Worm (Caenorhabditis elegans) whole organism, early embryonic: ENCODE results near the gene mel-32.

Experiments
- B0310.2 ChIP-seq: sonication (generic microtip); optimal IDR thresholded peaks from 2 replicates; lab custom pipeline; 2016; ENCODE audit warnings: mild to moderate bottlenecking, missing genetic modification characterization, missing compliant biosample characterization
- F13C5.2 ChIP-seq: sonication (generic microtip); optimal IDR thresholded peaks from 2 replicates; lab custom pipeline; 2017; ENCODE audit warnings: mild to moderate bottlenecking, missing genetic modification characterization, inconsistent platforms, missing compliant biosample characterization
- aly-1 ChIP-seq: sonication (generic microtip); optimal IDR thresholded peaks from 2 replicates; lab custom pipeline; 2016; ENCODE audit warnings: missing genetic modification characterization, missing compliant biosample characterization
- ama-1 ChIP-seq: fragments of 150-350 bp; optimal IDR thresholded peaks from 2 replicates; lab custom pipeline; 2014
- ceh-13 ChIP-seq: fragments of 200-800 bp; sonication (Bioruptor generic); optimal IDR thresholded peaks from 2 replicates; lab custom pipeline; 2018; ENCODE audit warnings: mild to moderate bottlenecking, missing genetic modification characterization, missing compliant biosample characterization
- ceh-36 ChIP-seq: sonication (generic microtip); optimal IDR thresholded peaks from 2 replicates; lab custom pipeline; 2016; ENCODE audit warnings: missing genetic modification characterization, inconsistent platforms, missing compliant biosample characterization
- ets-7 ChIP-seq: sonication (generic microtip); optimal IDR thresholded peaks from 2 replicates; lab custom pipeline; 2016; ENCODE audit warnings: missing genotype, missing genetic modification characterization, missing compliant biosample characterization
- flt-1 ChIP-seq: fragments of 200-800 bp; sonication (Bioruptor generic); IDR thresholded peaks from 2 replicates; pipeline ENCODE4 v1.3.6; 2022; ENCODE audit warnings: missing genetic modification characterization, missing compliant biosample characterization
- hmbx-1 ChIP-seq: sonication (generic microtip); optimal IDR thresholded peaks from 2 replicates; lab custom pipeline; 2016; ENCODE audit warnings: mild to moderate bottlenecking, missing genetic modification characterization, missing compliant biosample characterization
- hmg-4 ChIP-seq: fragments of 200-800 bp; sonication (Bioruptor generic); optimal IDR thresholded peaks from 2 replicates; lab custom pipeline; 2018; ENCODE audit warnings: mild to moderate bottlenecking, missing genetic modification characterization, missing compliant biosample characterization
- hnd-1 ChIP-seq: sonication (generic microtip); optimal IDR thresholded peaks from 2 replicates; lab custom pipeline; 2016; ENCODE audit warnings: missing genetic modification characterization, missing compliant biosample characterization
- pes-1 ChIP-seq: fragments of 200-800 bp; sonication (Bioruptor generic); IDR thresholded peaks from 2 replicates; pipeline ENCODE4 v1.3.6; 2022; ENCODE audit warnings: missing genetic modification reagents, missing genetic modification characterization, missing compliant biosample characterization
- scrt-1 ChIP-seq: fragments of 200-800 bp; sonication (Bioruptor generic); IDR thresholded peaks from 2 replicates; pipeline ENCODE4 v1.3.6; 2022; ENCODE audit warnings: missing genetic modification characterization, missing compliant biosample characterization
- sea-1 ChIP-seq: fragments of 200-800 bp; sonication (Bioruptor generic); conservative IDR thresholded peaks from 2 replicates; pipeline ENCODE4 v1.3.6; 2022; ENCODE audit warnings: missing genetic modification characterization, missing compliant biosample characterization
- tbx-11 ChIP-seq: fragments of 200-800 bp; sonication (Bioruptor generic); IDR thresholded peaks from 2 replicates; pipeline ENCODE4 v1.3.6; 2022; ENCODE audit warnings: missing genetic modification characterization, missing compliant biosample characterization
- tbx-37 ChIP-seq: fragments of 200-800 bp; sonication (Bioruptor generic); conservative IDR thresholded peaks from 2 replicates; pipeline ENCODE4 v1.3.6; 2022; ENCODE audit warnings: missing genetic modification reagents, missing genetic modification characterization, missing compliant biosample characterization
- tra-4 ChIP-seq: sonication (generic microtip); optimal IDR thresholded peaks from 2 replicates; lab custom pipeline; 2017; ENCODE audit warnings: missing genetic modification characterization, missing compliant biosample characterization

mel-32 gene

DNA sequence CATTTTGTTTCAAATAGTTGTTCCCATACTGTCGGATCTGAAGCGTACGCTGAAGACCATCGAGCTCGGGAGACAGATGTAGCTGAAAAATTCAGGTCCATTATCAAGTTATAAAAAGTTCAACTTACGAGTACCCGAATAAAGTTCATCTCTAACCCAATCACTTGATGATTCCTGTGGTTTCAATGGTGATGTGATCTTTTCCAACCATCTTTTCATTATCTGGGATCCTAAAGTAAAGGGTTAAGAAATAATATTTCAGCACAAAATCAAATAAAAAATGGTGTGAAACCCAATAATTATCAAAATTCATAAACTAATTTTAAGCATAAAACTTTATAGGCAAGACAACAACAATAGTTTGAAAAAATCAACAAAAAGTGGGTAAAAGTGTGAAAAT is 15.6 kb downstream of the mel-32 start, which contains the start of gene C05D11.8:
Gene C05D11.8, minus strand, starts transcription at position 101 of the 400 bp plus-strand sequence.
- TF ChIP-seq ceh-36: no peak
- no peak for TF ChIP-seq B0310.2 (tag; lab: Kevin White, UChicago)
- TF ChIP-seq scrt-1 (GFP tag; lab: Robert Waterston, UW): no peak
- TF ChIP-seq F13C5.2 (tag; lab: Kevin White, UChicago): no peak
- no peak for TF ChIP-seq hnd-1 (tag; lab: Kevin White, UChicago)
- no peak for TF ChIP-seq sea-1
- TF ChIP-seq tbx-11 (GFP tag; lab: Robert Waterston, UW): no peak
- no peak for TF ChIP-seq pes-1
- no peak for TF ChIP-seq hmbx-1 (tag; lab: Kevin White, UChicago)

DNA sequence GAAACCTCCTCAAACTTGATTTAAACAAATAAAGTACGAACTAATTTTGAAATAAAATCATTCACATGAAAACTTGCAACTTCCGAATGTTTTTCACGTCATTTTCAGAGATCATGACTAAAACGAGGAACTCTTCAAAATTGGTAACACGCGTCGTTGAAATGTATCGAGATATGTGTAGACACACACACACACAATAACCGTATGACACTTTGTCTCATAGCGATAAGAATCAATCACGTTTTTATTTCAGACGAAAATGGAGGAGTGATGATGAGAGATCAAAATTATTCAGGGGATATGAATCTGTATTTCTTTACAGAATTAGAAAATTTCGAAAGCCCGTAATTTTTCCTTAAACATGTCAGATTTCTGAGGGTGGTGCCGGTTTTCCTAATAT is 20.1 kb downstream of the mel-32 start:
- TF ChIP-seq ets-7 (tag; lab: Kevin White, UChicago): no peak
- TF ChIP-seq tbx-11 (GFP tag; lab: Robert Waterston, UW): no peak
- no peak for TF ChIP-seq scrt-1 (GFP tag; lab: Robert Waterston, UW)
- no peak for TF ChIP-seq pes-1
- TF ChIP-seq hmg-4: no peak
- TF ChIP-seq aly-1 (tag; lab: Kevin White, UChicago): no peak
- no peak for TF ChIP-seq ceh-13 (GFP tag; lab: Kevin White, UChicago)
- no peak for TF ChIP-seq hmbx-1 (tag; lab: Kevin White, UChicago)
- TF ChIP-seq sea-1: no peak
- no peak for TF ChIP-seq tra-4 (tag; lab: Kevin White, UChicago)
- TF ChIP-seq F13C5.2 (tag; lab: Kevin White, UChicago): no peak
- TF ChIP-seq tbx-37 (GFP tag; lab: Robert Waterston, UW): no peak
- no peak for TF ChIP-seq ama-1 (lab: Kevin White, UChicago)

- TF ChIP-seq hnd-1 (tag; lab: Kevin White, UChicago): no peak
- TF ChIP-seq ceh-13 (GFP tag; lab: Kevin White, UChicago): no peak
- TF ChIP-seq F13C5.2 (tag; lab: Kevin White, UChicago): no peak
- TF ChIP-seq ceh-36: no peak
- no peak for TF ChIP-seq tra-4 (tag; lab: Kevin White, UChicago)
- no peak for TF ChIP-seq scrt-1 (GFP tag; lab: Robert Waterston, UW)
- no peak for TF ChIP-seq sea-1
- no peak for TF ChIP-seq B0310.2 (tag; lab: Kevin White, UChicago)
- no peak for TF ChIP-seq ama-1 (lab: Kevin White, UChicago)
- TF ChIP-seq hmbx-1 (tag; lab: Kevin White, UChicago): no peak
- TF ChIP-seq ets-7 (tag; lab: Kevin White, UChicago): no peak
- no peak for TF ChIP-seq aly-1 (tag; lab: Kevin White, UChicago)
- TF ChIP-seq tbx-37 (GFP tag; lab: Robert Waterston, UW): no peak
- TF ChIP-seq hmg-4: no peak
- TF ChIP-seq pes-1: no peak
These were observed 20.8 kb downstream of the mel-32 start for ce11 chrIII:6421973-6422511.

- TF ChIP-seq ceh-13 (GFP tag; lab: Kevin White, UChicago): no peak
- no peak for TF ChIP-seq ceh-36
- no peak for TF ChIP-seq hmg-4
- TF ChIP-seq hnd-1 (tag; lab: Kevin White, UChicago): no peak
- no peak for TF ChIP-seq ets-7 (tag; lab: Kevin White, UChicago)
- TF ChIP-seq flt-1: no peak
- no peak for TF ChIP-seq pes-1
- TF ChIP-seq aly-1 (tag; lab: Kevin White, UChicago): no peak
- TF ChIP-seq sea-1: no peak
- TF ChIP-seq scrt-1 (GFP tag; lab: Robert Waterston, UW): no peak
- no peak for TF ChIP-seq ama-1 (lab: Kevin White, UChicago)
- no peak for TF ChIP-seq tbx-11 (GFP tag; lab: Robert Waterston, UW)
- TF ChIP-seq hmbx-1 (tag; lab: Kevin White, UChicago): no peak
These were observed 21.3 kb downstream of the mel-32 start for ce11 chrIII:6421473-6421872.

ce11 chrIII:6420995-6421404 is 21.8 kb downstream of the mel-32 start:
- no peak for TF ChIP-seq tbx-37 (GFP tag; lab: Robert Waterston, UW)
- TF ChIP-seq hnd-1 (tag; lab: Kevin White, UChicago): no peak
- TF ChIP-seq F13C5.2 (tag; lab: Kevin White, UChicago): no peak
- TF ChIP-seq ceh-13 (GFP tag; lab: Kevin White, UChicago): no peak
- no peak for TF ChIP-seq hmg-4
- no peak for TF ChIP-seq hmbx-1 (tag; lab: Kevin White, UChicago)
- TF ChIP-seq tbx-11 (GFP tag; lab: Robert Waterston, UW): no peak
- TF ChIP-seq ama-1 (lab: Kevin White, UChicago): no peak
- no peak for TF ChIP-seq ets-7 (tag; lab: Kevin White, UChicago)
- no peak for TF ChIP-seq pes-1
- no peak for TF ChIP-seq sea-1
- no peak for TF ChIP-seq aly-1 (tag; lab: Kevin White, UChicago)
- TF ChIP-seq ceh-36: no peak
- no peak for TF ChIP-seq tra-4 (tag; lab: Kevin White, UChicago)
- TF ChIP-seq flt-1: no peak
- no peak for TF ChIP-seq scrt-1 (GFP tag; lab: Robert Waterston, UW)
- TF ChIP-seq B0310.2 (tag; lab: Kevin White, UChicago): no peak

DNA sequence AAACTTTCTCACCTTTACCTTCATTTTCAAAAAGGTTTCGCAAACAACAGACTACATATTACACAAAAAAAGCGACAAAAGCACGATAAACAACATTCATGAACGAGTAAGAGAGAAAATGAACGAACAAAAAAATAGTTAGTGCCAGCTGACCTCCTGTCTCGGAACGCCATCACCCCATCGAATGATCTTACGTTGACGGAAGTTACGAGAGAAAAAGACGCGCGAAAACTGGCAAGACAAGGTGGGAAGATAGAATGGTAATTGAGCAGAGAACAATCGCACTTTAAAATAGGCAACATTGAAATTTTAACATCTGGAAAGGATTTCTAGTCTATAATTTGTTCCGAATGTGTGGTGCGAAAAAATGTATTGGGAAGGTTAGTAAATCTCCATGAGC is 22.6 kb downstream of the mel-32 start:
- TF ChIP-seq tbx-37 (GFP tag; lab: Robert Waterston, UW) (no peak), ceh-36 (no peak), pes-1 (no peak), flt-1 (no peak), sea-1 (no peak), scrt-1 (GFP tag; lab: Robert Waterston, UW) (no peak), hnd-1 (tag; lab: Kevin White, UChicago) (no peak), aly-1 (tag; lab: Kevin White, UChicago) (no peak), tra-4 (tag; lab: Kevin White, UChicago) (no peak), ceh-13 (GFP tag; lab: Kevin White, UChicago) (no peak), B0310.2 (tag; lab: Kevin White, UChicago) (no peak), ama-1 (lab: Kevin White, UChicago) (no peak), hmg-4 (no peak), ets-7 (tag; lab: Kevin White, UChicago) (no peak), tbx-11 (GFP tag; lab: Robert Waterston, UW) (no peak), hmbx-1 (tag; lab: Kevin White, UChicago) (no peak)
